Worm (Caenorhabditis elegans): ENCODE data around the gene rps-29.

DNA sequence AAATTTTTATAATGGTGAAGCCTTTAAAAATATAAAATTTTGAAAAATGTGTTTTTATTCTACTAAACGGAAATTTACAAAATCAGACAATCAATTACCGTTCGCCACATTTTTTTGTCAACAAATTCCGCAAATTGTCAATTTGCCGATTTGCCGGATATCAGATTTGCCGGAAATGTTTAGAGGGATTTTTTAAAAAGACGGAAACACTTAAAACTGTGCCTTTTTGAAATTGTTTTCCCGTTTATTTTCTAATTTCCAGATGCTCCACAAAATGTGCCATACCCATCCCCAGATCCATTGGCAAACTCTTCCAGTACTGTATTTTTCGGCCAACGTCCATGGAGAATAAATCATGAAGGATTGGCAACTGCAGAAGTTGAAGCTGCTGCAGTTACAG is 3.4 kb downstream of the rps-29 start:
- TF ChIP-seq lin-40 (tag; optimal IDR thresholded peaks at IDR 0.05) (no peak), F10E7.11 (tag; optimal IDR thresholded peaks at IDR 0.05) (no peak), ztf-26 (tag; optimal IDR thresholded peaks at IDR 0.05) (no peak), akir-1 (GFP tag; optimal IDR thresholded peaks at IDR 0.05) (no peak), ama-1 (optimal IDR thresholded peaks at IDR 0.05) (no peak), ama-1 (GFP tag; optimal IDR thresholded peaks at IDR 0.05) (no peak), unc-62 (GFP tag; optimal IDR thresholded peaks at IDR 0.05) (no peak), cebp-2 (GFP tag; IDR thresholded peaks at IDR 0.05) (no peak), pha-4 (tag; optimal IDR thresholded peaks at IDR 0.05) (no peak), hlh-26 (GFP tag; conservative IDR thresholded peaks at IDR 0.05) (no peak)

All from whole organism, young adult.